Fruit fly (Drosophila melanogaster): ENCODE data around the gene CG4617.

CG4617 gene

dm6 chrX:7109793-7110606, 5.7 kb upstream of the CG4617 start, which contains the start of gene fz4 (continued):
- TF ChIP-seq NfI (GFP tag; optimal IDR thresholded peaks at IDR 0.05), result no peak
- TF ChIP-seq Hand (GFP tag; optimal IDR thresholded peaks at IDR 0.05), result no peak
- TF ChIP-seq sob (GFP tag; IDR thresholded peaks at IDR 0.05), result no peak
- no peak for TF ChIP-seq CG7987 (GFP tag; optimal IDR thresholded peaks at IDR 0.05)
- peak; percentile 22 for TF ChIP-seq Myb (GFP tag; optimal IDR thresholded peaks at IDR 0.05)
- TF ChIP-seq CTCF (GFP tag; optimal IDR thresholded peaks at IDR 0.05), result peak; percentile 94
- no peak for TF ChIP-seq Meics (GFP tag; optimal IDR thresholded peaks at IDR 0.05)
- TF ChIP-seq NC2α (GFP tag; optimal IDR thresholded peaks at IDR 0.05), result no peak
- no peak for TF ChIP-seq CG6765 (GFP tag; optimal IDR thresholded peaks at IDR 0.05)
- TF ChIP-seq Xrp1 (GFP tag; IDR thresholded peaks at IDR 0.05), result no peak
- TF ChIP-seq HmgD (GFP tag; optimal IDR thresholded peaks at IDR 0.05), result no peak
- no peak for TF ChIP-seq Gsc (GFP tag; IDR thresholded peaks at IDR 0.05)
- TF ChIP-seq tio (GFP tag; optimal IDR thresholded peaks at IDR 0.05), result no peak
- no peak for TF ChIP-seq danr (GFP tag; IDR thresholded peaks at IDR 0.05)
- TF ChIP-seq cad (GFP tag; optimal IDR thresholded peaks at IDR 0.05), result no peak
- peak; percentile 47; the same call in 1 of the 2 replicates for TF ChIP-seq CG3847 (GFP tag; IDR thresholded peaks at IDR 0.05)
- no peak for TF ChIP-seq ssp (GFP tag; IDR thresholded peaks at IDR 0.05)
- no peak for TF ChIP-seq gt (GFP tag; IDR thresholded peaks at IDR 0.05)
- no peak for TF ChIP-seq Bteb2 (GFP tag; optimal IDR thresholded peaks at IDR 0.05)
- TF ChIP-seq zf30C (GFP tag; optimal IDR thresholded peaks at IDR 0.05), result no peak
- TF ChIP-seq Hey (tag; optimal IDR thresholded peaks at IDR 0.05), result no peak
- no peak for TF ChIP-seq NFAT (GFP tag; IDR thresholded peaks at IDR 0.05)
- no peak for TF ChIP-seq CG17612 (GFP tag; IDR thresholded peaks at IDR 0.05)
- TF ChIP-seq ranshi (GFP tag; IDR thresholded peaks at IDR 0.05), result no peak
- TF ChIP-seq bcd (GFP tag; optimal IDR thresholded peaks at IDR 0.05), result peak; percentile 13
- no peak for TF ChIP-seq Fer2 (tag; optimal IDR thresholded peaks at IDR 0.05)
- TF ChIP-seq oc (tag; optimal IDR thresholded peaks at IDR 0.05), result peak; percentile 40
- no peak for TF ChIP-seq CG8478 (optimal IDR thresholded peaks at IDR 0.05)
- TF ChIP-seq CG15696 (tag; optimal IDR thresholded peaks at IDR 0.05), result no peak
- TF ChIP-seq CG10274 (GFP tag; optimal IDR thresholded peaks at IDR 0.05), result no peak
- no peak for TF ChIP-seq CG5180 (GFP tag; optimal IDR thresholded peaks at IDR 0.05)
- peak; percentile 56 for TF ChIP-seq nerfin-2 (GFP tag; IDR thresholded peaks at IDR 0.05; ENCODE audit: partially characterized antibody)
- no peak for TF ChIP-seq CG5953 (GFP tag; IDR thresholded peaks at IDR 0.05)
- TF ChIP-seq CG8359 (GFP tag; optimal IDR thresholded peaks at IDR 0.05; ENCODE audit: borderline replicate concordance), result no peak
- TF ChIP-seq vnd (GFP tag; IDR thresholded peaks at IDR 0.05; ENCODE audit: partially characterized antibody), result peak; percentile 58
- TF ChIP-seq Doc3 (GFP tag; IDR thresholded peaks at IDR 0.05; ENCODE audit: partially characterized antibody), result peak; percentile 53; the same call in 2 of the 3 replicates
- no peak for TF ChIP-seq CG6254 (GFP tag; optimal IDR thresholded peaks at IDR 0.05)
- TF ChIP-seq CG2678 (tag; optimal IDR thresholded peaks at IDR 0.05), result no peak
- TF ChIP-seq CG1233 (GFP tag; optimal IDR thresholded peaks at IDR 0.05), result no peak
- no peak for TF ChIP-seq CG2199 (GFP tag; IDR thresholded peaks at IDR 0.05)
- no peak for TF ChIP-seq Mes4 (GFP tag; optimal IDR thresholded peaks at IDR 0.05)
- TF ChIP-seq Fer1 (GFP tag; optimal IDR thresholded peaks at IDR 0.05), result peak; percentile 35
- no peak for TF ChIP-seq CG2202 (tag; optimal IDR thresholded peaks at IDR 0.05)
- TF ChIP-seq B-H2 (GFP tag; optimal IDR thresholded peaks at IDR 0.05), result no peak
- TF ChIP-seq Max (GFP tag; optimal IDR thresholded peaks at IDR 0.05), result no peak
- no peak for TF ChIP-seq fd102C (GFP tag; optimal IDR thresholded peaks at IDR 0.05)
- no peak for TF ChIP-seq stc (GFP tag; IDR thresholded peaks at IDR 0.05)
- TF ChIP-seq Side (GFP tag; optimal IDR thresholded peaks at IDR 0.05), result no peak
- TF ChIP-seq lbe (GFP tag; optimal IDR thresholded peaks at IDR 0.05), result no peak
- no peak for TF ChIP-seq Asciz (GFP tag; optimal IDR thresholded peaks at IDR 0.05)
- peak; percentile 27 for TF ChIP-seq sens (GFP tag)

Measured in whole organism, embryonic.